Fruit fly (Drosophila melanogaster): Measurements from ENCODE around the gene CG32793.

The CG32793 gene

DNA sequence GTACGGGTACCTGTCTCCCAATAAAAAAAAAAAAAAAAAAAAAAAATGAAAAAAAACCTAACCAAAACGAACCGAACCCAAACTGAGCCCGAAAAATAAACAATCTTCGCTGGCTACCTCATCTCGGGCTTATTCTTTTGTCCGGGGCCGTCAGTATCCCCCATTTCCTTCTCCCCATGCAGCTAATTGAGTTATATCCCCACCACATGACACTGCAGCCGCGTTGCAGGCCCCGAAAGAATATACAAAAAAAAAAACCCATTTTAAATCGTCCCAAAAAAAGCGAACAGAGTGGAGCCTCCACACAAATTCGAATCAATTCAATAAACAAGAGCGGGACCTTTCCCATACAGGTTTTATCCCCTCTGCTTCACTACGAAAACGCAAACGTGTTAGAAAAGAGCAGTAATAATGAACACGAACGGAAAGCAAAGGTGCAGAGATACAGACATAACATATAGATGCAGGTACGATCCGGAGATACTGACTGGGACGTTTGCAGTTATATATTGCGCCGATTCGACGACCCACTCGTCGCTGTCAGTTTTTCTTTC lies 35.2 kb downstream of the CG32793 start:
- TF ChIP-seq Clk (GFP tag; optimal IDR thresholded peaks at IDR 0.05) (no peak), Hr96 (GFP tag; optimal IDR thresholded peaks at IDR 0.05) (no peak), ovo (GFP tag; optimal IDR thresholded peaks at IDR 0.05) (no peak), cic (GFP tag; optimal IDR thresholded peaks at IDR 0.05) (no peak), cnc (optimal IDR thresholded peaks at IDR 0.05) (no peak), CG12768 (GFP tag; optimal IDR thresholded peaks at IDR 0.05) (no peak), pad (GFP tag; optimal IDR thresholded peaks at IDR 0.05) (no peak), CG1620 (GFP tag; optimal IDR thresholded peaks at IDR 0.05) (no peak), tj (GFP tag; optimal IDR thresholded peaks at IDR 0.05) (no peak), CG14711 (tag; optimal IDR thresholded peaks at IDR 0.05) (no peak), CG11617 (GFP tag; optimal IDR thresholded peaks at IDR 0.05) (no peak), Mnt (GFP tag; optimal IDR thresholded peaks at IDR 0.05) (no peak)

DNA sequence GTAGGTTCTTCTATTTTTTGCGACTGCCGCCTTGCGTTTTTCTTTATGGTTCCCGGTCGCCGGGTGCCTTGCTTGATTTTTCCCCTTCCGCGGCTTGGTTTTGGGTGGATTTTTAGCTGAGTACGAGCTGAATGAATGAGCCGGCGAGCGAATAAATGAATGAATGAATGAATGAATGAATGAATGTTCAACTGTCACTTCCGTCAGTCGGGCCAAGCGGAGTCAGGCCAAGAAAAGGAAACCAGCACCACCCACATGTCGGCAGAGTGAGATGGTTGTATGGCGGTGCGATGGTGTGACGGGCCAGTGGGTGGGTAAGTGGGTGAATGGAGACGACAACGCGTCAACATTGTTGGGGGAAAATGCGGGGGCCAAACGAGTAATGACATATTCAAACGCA lies 39.4 kb downstream of the CG32793 start:
- no peak for TF ChIP-seq Hr96 (GFP tag; optimal IDR thresholded peaks at IDR 0.05)
- no peak for TF ChIP-seq pad (GFP tag; optimal IDR thresholded peaks at IDR 0.05)
- no peak for TF ChIP-seq toe (GFP tag; optimal IDR thresholded peaks at IDR 0.05)
- no peak for TF ChIP-seq CG7101 (tag; optimal IDR thresholded peaks at IDR 0.05)
- no peak for TF ChIP-seq tj (GFP tag; optimal IDR thresholded peaks at IDR 0.05)

DNA sequence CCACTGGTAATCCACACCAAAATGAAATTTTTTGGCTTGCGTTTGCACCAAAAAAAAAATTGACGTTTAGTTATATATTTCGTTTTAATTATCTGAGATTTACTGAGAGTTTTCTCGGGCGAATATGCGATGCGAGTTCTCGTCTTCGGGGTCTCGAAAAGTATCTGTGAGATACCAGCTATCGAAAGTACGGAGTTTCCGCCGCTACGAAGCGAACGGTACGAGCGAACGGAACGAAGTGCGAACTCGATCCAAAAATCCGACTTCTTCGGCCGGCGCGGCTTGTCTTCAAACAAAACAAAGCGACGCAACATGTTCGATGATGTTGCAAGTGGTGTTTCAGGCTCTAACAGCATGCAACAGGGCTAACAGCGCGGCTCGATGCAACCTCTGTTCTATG lies 44.0 kb downstream of the CG32793 start, which contains the start of gene rst:
Gene rst (minus strand): TSS at position 242 of the 400 bp plus-strand sequence.
- TF ChIP-seq Crg-1 (GFP tag; optimal IDR thresholded peaks at IDR 0.05) (no peak), cic (GFP tag; optimal IDR thresholded peaks at IDR 0.05) (no peak), bab1 (GFP tag; optimal IDR thresholded peaks at IDR 0.05) (no peak)

DNA sequence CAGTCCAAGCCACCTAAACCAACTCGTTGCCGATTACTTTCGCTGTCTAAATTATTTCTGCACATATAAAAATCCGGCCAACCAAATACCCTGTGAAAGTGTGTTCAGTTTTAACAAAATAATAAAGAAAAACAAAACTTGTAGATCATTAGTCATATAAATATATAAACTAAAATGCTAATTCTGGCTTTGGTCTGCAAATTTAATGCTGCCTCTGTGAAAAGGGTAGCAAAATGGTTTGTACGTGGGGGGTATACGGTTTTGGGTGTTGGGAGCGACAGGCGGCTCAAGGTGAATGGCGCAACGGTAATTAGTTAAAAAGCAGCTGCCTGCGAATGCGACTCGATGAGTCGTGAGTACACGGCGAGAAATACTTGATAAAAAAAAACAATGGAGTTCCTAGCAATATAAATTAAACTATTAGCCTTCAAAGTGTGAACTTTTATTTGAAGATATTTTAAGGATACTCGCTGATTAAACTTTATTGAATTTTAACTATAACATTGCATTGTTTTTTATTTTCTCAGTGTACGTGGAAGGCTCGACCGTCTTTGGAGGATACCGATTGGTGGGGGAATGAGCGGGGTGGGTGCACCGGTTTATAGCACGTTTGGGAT lies 48.4 kb downstream of the CG32793 start:
- TF ChIP-seq CG11617 (GFP tag; optimal IDR thresholded peaks at IDR 0.05) (no peak), CG1620 (GFP tag; optimal IDR thresholded peaks at IDR 0.05) (no peak), CG14711 (tag; optimal IDR thresholded peaks at IDR 0.05) (no peak), tj (GFP tag; optimal IDR thresholded peaks at IDR 0.05) (no peak), toe (GFP tag; optimal IDR thresholded peaks at IDR 0.05) (no peak), ovo (GFP tag; optimal IDR thresholded peaks at IDR 0.05) (no peak), Hr96 (GFP tag; optimal IDR thresholded peaks at IDR 0.05) (no peak), CG12768 (GFP tag; optimal IDR thresholded peaks at IDR 0.05) (no peak), CG33017 (tag; optimal IDR thresholded peaks at IDR 0.05) (no peak)

DNA sequence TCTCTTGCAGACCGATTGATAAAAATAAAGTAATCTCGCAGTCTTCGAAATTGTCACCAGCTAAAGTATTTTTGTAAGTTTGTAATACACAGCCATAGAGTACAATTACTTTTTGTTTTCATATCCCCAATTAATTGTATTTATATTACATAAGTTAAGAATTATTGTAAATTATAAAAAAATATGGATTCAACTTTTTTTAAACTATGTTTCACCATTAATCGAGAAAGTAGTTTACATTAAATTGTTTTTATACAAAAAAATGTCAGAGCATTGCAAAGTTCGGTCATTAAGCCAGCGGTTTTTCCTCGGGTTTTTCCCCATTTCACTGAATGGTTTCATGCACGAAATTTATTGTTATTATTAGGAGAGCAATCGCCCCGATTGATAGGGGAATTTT lies 50.7 kb downstream of the CG32793 start:
- TF ChIP-seq tj (GFP tag; optimal IDR thresholded peaks at IDR 0.05) (no peak), Crg-1 (GFP tag; optimal IDR thresholded peaks at IDR 0.05) (no peak), CG14711 (tag; optimal IDR thresholded peaks at IDR 0.05) (no peak), CG7045 (GFP tag; optimal IDR thresholded peaks at IDR 0.05) (no peak), CG12768 (GFP tag; optimal IDR thresholded peaks at IDR 0.05) (no peak), ovo (GFP tag; optimal IDR thresholded peaks at IDR 0.05) (no peak), Clk (GFP tag; optimal IDR thresholded peaks at IDR 0.05) (no peak), CG1620 (GFP tag; optimal IDR thresholded peaks at IDR 0.05) (no peak), cnc (optimal IDR thresholded peaks at IDR 0.05) (no peak)

Measured in whole organism, adult.